Fruit fly (Drosophila melanogaster) whole organism, embryonic: ENCODE results near the gene CG17068.
"Not testable (repeated sequence)": the region's sequence is repeated elsewhere in the genome, so short reads cannot be mapped to it uniquely, and the experiment has no call there.

Experiments used
- CG1024 ChIP-seq: fragments of 200-800 bp; sonication (Bioruptor generic); IDR thresholded peaks from 2 replicates; pipeline ENCODE4 v1.3.6; 2022; ENCODE audit warnings: missing biosample characterization, missing genetic modification characterization
- CG10267 ChIP-seq: fragments of 200-800 bp; sonication (Bioruptor generic); optimal IDR thresholded peaks from 2 replicates; lab custom pipeline; 2018; ENCODE audit warnings: missing biosample characterization, mild to moderate bottlenecking, missing genetic modification characterization, moderate library complexity
- CG11456 ChIP-seq: fragments of 200-800 bp; sonication (Bioruptor generic); IDR thresholded peaks from 3 replicates; pipeline ENCODE4 v1.3.6; 2022; ENCODE audit warnings: missing biosample characterization, missing genetic modification characterization
- CG12071 ChIP-seq: fragments of 200-800 bp; sonication (Bioruptor generic); optimal IDR thresholded peaks from 3 replicates; lab custom pipeline; 2018; ENCODE audit warnings: missing biosample characterization, mild to moderate bottlenecking, missing genetic modification characterization
- CG17385 ChIP-seq: fragments of 200-800 bp; sonication (Bioruptor generic); optimal IDR thresholded peaks from 3 replicates; lab custom pipeline; 2018; ENCODE audit warnings: missing biosample characterization, mild to moderate bottlenecking, missing genetic modification characterization
- CG18619 ChIP-seq: fragments of 200-800 bp; sonication (Bioruptor generic); optimal IDR thresholded peaks from 3 replicates; lab custom pipeline; 2017; ENCODE audit warnings: missing biosample characterization, mild to moderate bottlenecking, missing genetic modification characterization
- CG3065 ChIP-seq: fragments of 200-800 bp; sonication (Bioruptor generic); optimal IDR thresholded peaks from 2 replicates; lab custom pipeline; 2016; ENCODE audit warnings: missing biosample characterization, missing genetic modification characterization
- CG33213 ChIP-seq: fragments of 200-800 bp; sonication (Bioruptor generic); optimal IDR thresholded peaks from 3 replicates; lab custom pipeline; 2016; ENCODE audit warnings: missing biosample characterization, missing genetic modification characterization
- CG34422 ChIP-seq: fragments of 200-800 bp; sonication (Bioruptor generic); IDR thresholded peaks from 3 replicates; pipeline ENCODE4 v1.3.6; 2022; ENCODE audit warnings: missing biosample characterization, missing genetic modification characterization
- CG3995 ChIP-seq: fragments of 200-800 bp; sonication (Bioruptor generic); optimal IDR thresholded peaks from 3 replicates; lab custom pipeline; 2016; ENCODE audit warnings: missing biosample characterization, missing genetic modification characterization
- CG42726 ChIP-seq: fragments of 200-800 bp; sonication (Bioruptor generic); IDR thresholded peaks from 2 replicates; pipeline ENCODE4 v1.3.6; 2022; ENCODE audit warnings: missing biosample characterization, missing genetic modification characterization; ENCODE audit not compliant: partially characterized antibody
- CG6765 ChIP-seq: fragments of 200-800 bp; sonication (Bioruptor generic); optimal IDR thresholded peaks from 3 replicates; lab custom pipeline; 2017; ENCODE audit warnings: missing biosample characterization, mild to moderate bottlenecking, missing genetic modification characterization
- CG8765 ChIP-seq: fragments of 200-800 bp; sonication (Bioruptor generic); IDR thresholded peaks from 2 replicates; pipeline ENCODE4 v1.3.6; 2022; ENCODE audit warnings: missing biosample characterization, missing genetic modification characterization
- Dek ChIP-seq: fragments of 200-800 bp; sonication (Bioruptor generic); optimal IDR thresholded peaks from 3 replicates; lab custom pipeline; 2019; ENCODE audit warnings: missing biosample characterization, mild to moderate bottlenecking, missing genetic modification characterization, moderate library complexity
- Fer3 ChIP-seq: fragments of 200-800 bp; sonication (Bioruptor generic); optimal IDR thresholded peaks from 2 replicates; lab custom pipeline; 2018; ENCODE audit warnings: missing biosample characterization, mild to moderate bottlenecking, missing genetic modification characterization, moderate library complexity
- Hand ChIP-seq: fragments of 200-800 bp; sonication (Bioruptor generic); optimal IDR thresholded peaks from 2 replicates; lab custom pipeline; 2017; ENCODE audit warnings: mild to moderate bottlenecking, missing biosample characterization, missing genetic modification reagents, missing genetic modification characterization
- HmgD ChIP-seq: fragments of 200-800 bp; sonication (Bioruptor generic); optimal IDR thresholded peaks from 3 replicates; lab custom pipeline; 2016; ENCODE audit warnings: missing biosample characterization, missing genetic modification characterization
- Hsf ChIP-seq: fragments of 200-800 bp; sonication (Bioruptor generic); optimal IDR thresholded peaks from 3 replicates; lab custom pipeline; 2016; ENCODE audit warnings: missing biosample characterization, missing genetic modification characterization
- Neu2 ChIP-seq: fragments of 200-800 bp; sonication (Bioruptor generic); optimal IDR thresholded peaks from 3 replicates; lab custom pipeline; 2016; ENCODE audit warnings: missing biosample characterization, missing genetic modification characterization, borderline replicate concordance
- Nf-YA ChIP-seq: fragments of 200-800 bp; sonication (Bioruptor generic); IDR thresholded peaks from 2 replicates; pipeline ENCODE4 v1.3.6; 2022; ENCODE audit warnings: missing biosample characterization, missing genetic modification characterization
- Side ChIP-seq: fragments of 200-800 bp; sonication (Bioruptor generic); optimal IDR thresholded peaks from 2 replicates; lab custom pipeline; 2016; ENCODE audit warnings: missing biosample characterization, missing genetic modification characterization
- Sry-δ ChIP-seq: fragments of 200-800 bp; sonication (Bioruptor generic); optimal IDR thresholded peaks from 2 replicates; lab custom pipeline; 2016; ENCODE audit warnings: missing biosample characterization, missing genetic modification characterization
- Usf ChIP-seq: fragments of 200-800 bp; sonication (Bioruptor generic); optimal IDR thresholded peaks from 2 replicates; lab custom pipeline; 2017; ENCODE audit warnings: missing genotype, missing biosample characterization, missing genetic modification characterization
- ase ChIP-seq: fragments of 200-800 bp; sonication (Bioruptor generic); IDR thresholded peaks from 3 replicates; pipeline ENCODE4 v1.3.6; 2022; ENCODE audit warnings: missing biosample characterization, missing genetic modification characterization
- bbx ChIP-seq: fragments of 200-800 bp; sonication (Bioruptor generic); IDR thresholded peaks from 2 replicates; pipeline ENCODE4 v1.3.6; 2022; ENCODE audit warnings: missing biosample characterization, missing genetic modification characterization; ENCODE audit not compliant: partially characterized antibody
- chif ChIP-seq, 2 experiments: fragments of 200-800 bp; sonication (Bioruptor generic); optimal IDR thresholded peaks; 3 replicates each; lab custom pipeline; 2016; ENCODE audit warnings: missing biosample characterization in 2 of 2, missing genetic modification characterization in 2 of 2
- crc ChIP-seq: fragments of 200-800 bp; sonication (Bioruptor generic); optimal IDR thresholded peaks from 2 replicates; lab custom pipeline; 2016; ENCODE audit warnings: missing biosample characterization, missing genetic modification characterization
- dati ChIP-seq: fragments of 200-800 bp; sonication (Bioruptor generic); IDR thresholded peaks from 2 replicates; pipeline ENCODE4 v1.3.6; 2022; ENCODE audit warnings: missing biosample characterization, missing genetic modification characterization
- exex ChIP-seq: fragments of 200-800 bp; sonication (Bioruptor generic); optimal IDR thresholded peaks from 4 replicates; lab custom pipeline; 2018; ENCODE audit warnings: missing biosample characterization, mild to moderate bottlenecking, missing genetic modification characterization, moderate library complexity
- fd102C ChIP-seq: fragments of 200-800 bp; sonication (Bioruptor generic); optimal IDR thresholded peaks from 2 replicates; lab custom pipeline; 2018; ENCODE audit warnings: missing biosample characterization, mild to moderate bottlenecking, missing genetic modification characterization, moderate library complexity
- ind ChIP-seq: fragments of 200-800 bp; sonication (Bioruptor generic); optimal IDR thresholded peaks from 3 replicates; lab custom pipeline; 2016; ENCODE audit warnings: missing biosample characterization, missing genetic modification characterization
- jigr1 ChIP-seq: fragments of 200-800 bp; sonication (Bioruptor generic); IDR thresholded peaks from 3 replicates; pipeline ENCODE4 v1.3.6; 2022; ENCODE audit warnings: missing biosample characterization, missing genetic modification characterization
- lola ChIP-seq, 3 experiments: fragments of >200 bp in 2 of 3; fragments of 200-800 bp in 1 of 3; sonication (Bioruptor generic) in 1 of 3; optimal IDR thresholded peaks; 2 replicates each; lab custom pipeline; 2017 to 2019; ENCODE audit warnings: missing biosample characterization in 3 of 3, missing genetic modification characterization in 3 of 3, mild to moderate bottlenecking in 1 of 3, moderate library complexity in 1 of 3
- mld ChIP-seq: fragments of 200-800 bp; sonication (Bioruptor generic); IDR thresholded peaks from 3 replicates; pipeline ENCODE4 v1.3.6; 2022; ENCODE audit warnings: missing biosample characterization, missing genetic modification characterization; ENCODE audit not compliant: partially characterized antibody
- tna ChIP-seq: fragments of 200-800 bp; sonication (Bioruptor generic); IDR thresholded peaks from 2 replicates; pipeline ENCODE4 v1.3.6; 2022; ENCODE audit warnings: missing biosample characterization, missing genetic modification characterization; ENCODE audit not compliant: partially characterized antibody
- toy ChIP-seq: fragments of 200-800 bp; sonication (Bioruptor generic); IDR thresholded peaks from 2 replicates; pipeline ENCODE4 v1.3.6; 2022; ENCODE audit warnings: missing biosample characterization, missing genetic modification characterization
- ttk ChIP-seq: fragments of 200-800 bp; sonication (Bioruptor generic); IDR thresholded peaks from 2 replicates; pipeline ENCODE4 v2.1.2; 2022; ENCODE audit warnings: missing biosample characterization, missing genetic modification characterization
- yki ChIP-seq: fragments of >200 bp; optimal IDR thresholded peaks from 3 replicates; lab custom pipeline; 2018
- zen ChIP-seq: fragments of 200-800 bp; sonication (Bioruptor generic); optimal IDR thresholded peaks from 3 replicates; lab custom pipeline; 2018; ENCODE audit warnings: missing biosample characterization, mild to moderate bottlenecking, missing genetic modification characterization, moderate library complexity

The CG17068 gene

DNA sequence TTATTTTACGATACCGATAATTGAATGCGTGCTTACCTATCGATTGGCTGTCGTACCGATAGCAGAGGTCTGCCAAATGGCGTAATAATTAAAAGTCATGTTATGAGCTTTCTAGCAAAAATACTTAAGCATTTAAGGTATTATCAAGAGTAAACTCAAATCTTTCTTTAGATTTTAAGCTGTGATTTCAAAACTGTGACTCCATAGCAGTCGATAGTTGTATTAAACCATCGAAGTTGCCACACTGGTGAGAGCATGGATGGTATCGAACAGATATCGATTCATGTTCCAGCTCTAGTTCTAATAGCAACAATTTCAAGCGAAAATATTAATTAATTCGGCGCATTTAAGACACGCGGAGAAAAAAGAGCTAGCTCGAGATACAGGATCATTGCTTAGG is at the start of gene CG17068, which contains the start of gene Rab10 (continued):
- TF ChIP-seq crc (no peak), CG33213 (GFP tag; lab: Kevin White, UChicago) (peak; percentile 31), CG12071 (GFP tag; lab: Kevin White, UChicago) (no peak), CG18619 (no peak), Hsf (GFP tag; lab: Kevin White, UChicago) (peak; percentile 8), ttk (GFP tag; lab: Robert Waterston, UW) (no peak), CG42726 (GFP tag; lab: Robert Waterston, UW) (peak; percentile 74), CG34422 (GFP tag; lab: Robert Waterston, UW) (no peak), CG11456 (no peak), CG3995 (GFP tag; lab: Kevin White, UChicago) (peak; percentile 98), bbx (GFP tag; lab: Robert Waterston, UW) (peak; percentile 84), ase (GFP tag; lab: Robert Waterston, UW) (no peak), CG8765 (no peak), CG1024 (GFP tag; lab: Robert Waterston, UW) (no peak), CG6765 (GFP tag; lab: Kevin White, UChicago) (no peak), CG10267 (peak; percentile 48), Sry-δ (GFP tag; lab: Kevin White, UChicago) (peak; percentile 95), CG17385 (GFP tag; lab: Kevin White, UChicago) (no peak), jigr1 (GFP tag; lab: Robert Waterston, UW) (no peak)

DNA sequence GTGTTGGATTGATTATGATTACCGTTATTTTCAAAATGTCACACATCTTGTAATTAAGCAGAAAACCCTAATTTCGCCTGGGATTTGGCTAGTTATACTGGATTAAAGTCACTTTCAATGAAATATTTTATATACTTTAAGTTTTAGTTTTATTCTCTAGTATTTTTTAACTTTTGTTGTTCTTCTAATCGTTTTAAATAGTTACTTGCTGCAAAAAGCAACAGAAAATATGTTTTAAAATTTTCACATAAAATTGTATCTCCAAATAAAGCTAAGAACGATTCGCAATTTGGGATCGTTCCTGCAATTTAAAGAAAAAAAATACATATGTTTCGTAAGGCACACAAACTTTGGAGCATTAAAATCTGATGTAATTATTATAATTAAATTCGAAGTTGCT is 18.8 kb upstream of the CG17068 start, which contains the start of gene Inx6:
Gene Inx6 (minus strand): TSS at position 101 of the 400 bp plus-strand sequence.
- TF ChIP-seq chif (GFP tag; optimal IDR thresholded peaks at IDR 0.05; lab: Kevin White, UChicago) (no peak), tna (GFP tag; lab: Robert Waterston, UW) (no peak), Usf (GFP tag; lab: Kevin White, UChicago) (no peak), Side (GFP tag; lab: Kevin White, UChicago) (no peak), toy (GFP tag; lab: Robert Waterston, UW) (no peak), yki (no peak), ind (GFP tag; lab: Kevin White, UChicago) (no peak), Neu2 (GFP tag; lab: Kevin White, UChicago) (no peak), zen (tag; lab: Kevin White, UChicago) (no peak), fd102C (GFP tag; lab: Kevin White, UChicago) (no peak), Fer3 (tag; lab: Kevin White, UChicago) (no peak), dati (GFP tag; lab: Robert Waterston, UW) (no peak), mld (GFP tag; lab: Robert Waterston, UW) (no peak), exex (no peak), Dek (tag; lab: Kevin White, UChicago) (no peak), HmgD (GFP tag; lab: Kevin White, UChicago) (no peak), CG3065 (GFP tag; lab: Kevin White, UChicago) (no peak), lola (GFP tag; optimal IDR thresholded peaks at IDR 0.05; lab: Kevin White, UChicago) (no peak)

DNA sequence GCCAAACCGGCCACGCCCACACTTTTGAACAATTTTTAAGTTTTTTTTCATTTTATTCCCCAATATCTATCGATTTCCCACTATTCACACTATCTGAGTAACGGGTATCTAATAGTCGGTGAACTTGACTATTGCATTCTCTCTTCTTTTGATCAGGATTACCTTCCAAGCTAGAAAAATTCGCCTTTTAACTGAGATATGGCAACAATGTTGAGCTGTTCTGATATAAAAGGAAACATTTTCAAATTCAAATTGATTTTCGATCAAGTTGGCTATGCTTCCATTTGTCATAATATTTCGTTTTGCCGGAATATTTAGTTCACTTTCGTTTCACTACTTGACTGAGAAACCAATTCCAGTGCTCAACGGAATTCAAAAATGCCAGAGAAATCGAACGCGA is 8.0 kb upstream of the CG17068 start, which contains the start of gene CG42577:
Gene CG42577 (plus strand): TSS at position 301 of the 400 bp plus-strand sequence.
- not testable (repeated sequence) for TF ChIP-seq CG17385 (GFP tag; lab: Kevin White, UChicago); Hand (GFP tag; lab: Kevin White, UChicago); Nf-YA (GFP tag; lab: Robert Waterston, UW)
